Fruit fly (Drosophila melanogaster): Measurements from ENCODE around the gene att-ORFB.

att-ORFB gene

dm6 chr3R:20512368-20512767, 41.8 kb downstream of the att-ORFB start, which contains the start of gene MFS9:
MFS9 (minus strand) TSS chr3R:20512468.
- TF ChIP-seq EcR (GFP tag; optimal IDR thresholded peaks at IDR 0.05) (no peak), Dll (optimal IDR thresholded peaks at IDR 0.05) (no peak), usp (GFP tag; optimal IDR thresholded peaks at IDR 0.05) (no peak), pan (optimal IDR thresholded peaks at IDR 0.05) (no peak), psq (optimal IDR thresholded peaks at IDR 0.05) (no peak), CG8478 (optimal IDR thresholded peaks at IDR 0.05) (no peak)

- TF ChIP-seq CG8478 (optimal IDR thresholded peaks at IDR 0.05): no peak
- TF ChIP-seq psq (optimal IDR thresholded peaks at IDR 0.05): no peak
- TF ChIP-seq Dll (optimal IDR thresholded peaks at IDR 0.05): no peak
- TF ChIP-seq pan (optimal IDR thresholded peaks at IDR 0.05): no peak
- TF ChIP-seq usp (GFP tag; optimal IDR thresholded peaks at IDR 0.05): no peak
- TF ChIP-seq EcR (GFP tag; optimal IDR thresholded peaks at IDR 0.05): no peak
Measured at dm6 chr3R:20509377-20509776, 44.8 kb downstream of the att-ORFB start.

- TF ChIP-seq CG8478 (optimal IDR thresholded peaks at IDR 0.05) (no peak), pan (optimal IDR thresholded peaks at IDR 0.05) (no peak), usp (GFP tag; optimal IDR thresholded peaks at IDR 0.05) (no peak), Dll (optimal IDR thresholded peaks at IDR 0.05) (no peak), psq (optimal IDR thresholded peaks at IDR 0.05) (no peak), EcR (GFP tag; optimal IDR thresholded peaks at IDR 0.05) (no peak)
Measured at dm6 chr3R:20504488-20504887, 49.7 kb downstream of the att-ORFB start, which contains the start of gene Or92a. Or92a (plus strand) TSS chr3R:20504788.

dm6 chr3R:20503646-20504045, 50.6 kb downstream of the att-ORFB start, which contains the start of gene MtnB:
MtnB (minus strand) TSS chr3R:20503746.
- TF ChIP-seq pan (optimal IDR thresholded peaks at IDR 0.05): no peak
- no peak for TF ChIP-seq Dll (optimal IDR thresholded peaks at IDR 0.05)
- TF ChIP-seq CG8478 (optimal IDR thresholded peaks at IDR 0.05): no peak
- TF ChIP-seq EcR (GFP tag; optimal IDR thresholded peaks at IDR 0.05): no peak
- no peak for TF ChIP-seq psq (optimal IDR thresholded peaks at IDR 0.05)
- no peak for TF ChIP-seq usp (GFP tag; optimal IDR thresholded peaks at IDR 0.05)
